Fruit fly (Drosophila melanogaster) Kc167 (cell line): ENCODE data around the gene Ugt302E1.

Experiments
- Myc ChIP-seq: fragments of >200 bp; optimal IDR thresholded peaks from 2 replicates; lab custom pipeline; 2017; ENCODE audit warnings: missing external identifiers
- Sin3A ChIP-seq: fragments of >200 bp; optimal IDR thresholded peaks from 2 replicates; lab custom pipeline; 2018; ENCODE audit warnings: missing external identifiers
- h ChIP-seq: fragments of >200 bp; optimal IDR thresholded peaks from 3 replicates; lab custom pipeline; 2018; ENCODE audit warnings: missing external identifiers
- insv ChIP-seq: fragments of >200 bp; optimal IDR thresholded peaks from 3 replicates; lab custom pipeline; 2018; ENCODE audit warnings: missing external identifiers
- psq ChIP-seq: fragments of >200 bp; optimal IDR thresholded peaks from 2 replicates; lab custom pipeline; 2017; ENCODE audit warnings: missing external identifiers
- ttk ChIP-seq: sonication (Bioruptor generic); optimal IDR thresholded peaks from 2 replicates; lab custom pipeline; 2017; ENCODE audit warnings: missing external identifiers

Ugt302E1 gene

dm6 chr3R:11170146-11170545 is 15.7 kb downstream of the Ugt302E1 start, which contains the start of gene Ugt35B1:
Ugt35B1 (minus strand) TSS chr3R:11170246.
- TF ChIP-seq Sin3A (lab: Kevin White, UChicago) (no peak), Myc (lab: Kevin White, UChicago) (no peak), insv (lab: Kevin White, UChicago) (no peak), h (lab: Kevin White, UChicago) (no peak), psq (lab: Kevin White, UChicago) (no peak), ttk (no peak)

- TF ChIP-seq psq (lab: Kevin White, UChicago) = no peak
- TF ChIP-seq Sin3A (lab: Kevin White, UChicago) = no peak
- no peak for TF ChIP-seq ttk
- no peak for TF ChIP-seq insv (lab: Kevin White, UChicago)
- no peak for TF ChIP-seq Myc (lab: Kevin White, UChicago)
- no peak for TF ChIP-seq h (lab: Kevin White, UChicago)
These were observed 18.2 kb downstream of the Ugt302E1 start, which contains the start of gene Ugt35A1 for dm6 chr3R:11172460-11173168. Ugt35A1 (minus strand) TSS chr3R:11172664.

dm6 chr3R:11173169-11173506 is 18.7 kb downstream of the Ugt302E1 start:
- TF ChIP-seq Myc (lab: Kevin White, UChicago) (no peak), Sin3A (lab: Kevin White, UChicago) (no peak), h (lab: Kevin White, UChicago) (no peak), ttk (no peak), insv (lab: Kevin White, UChicago) (no peak), psq (lab: Kevin White, UChicago) (no peak)

dm6 chr3R:11175308-11175707 is 20.9 kb downstream of the Ugt302E1 start, which contains the start of the genes Ugt304A1 and Ugt303A1:
Ugt304A1 (minus strand) TSS chr3R:11175408.
Ugt303A1 (plus strand) TSS chr3R:11175529.
- TF ChIP-seq ttk (no peak), h (lab: Kevin White, UChicago) (no peak), psq (lab: Kevin White, UChicago) (no peak), Myc (lab: Kevin White, UChicago) (no peak), Sin3A (lab: Kevin White, UChicago) (no peak), insv (lab: Kevin White, UChicago) (no peak)

dm6 chr3R:11175777-11176176 is 21.4 kb downstream of the Ugt302E1 start:
- TF ChIP-seq insv (lab: Kevin White, UChicago) (no peak), Myc (lab: Kevin White, UChicago) (no peak), ttk (no peak), h (lab: Kevin White, UChicago) (no peak)

- no peak for TF ChIP-seq insv (lab: Kevin White, UChicago)
- no peak for TF ChIP-seq ttk
- no peak for TF ChIP-seq psq (lab: Kevin White, UChicago)
- TF ChIP-seq h (lab: Kevin White, UChicago) = no peak
- no peak for TF ChIP-seq Myc (lab: Kevin White, UChicago)
- no peak for TF ChIP-seq Sin3A (lab: Kevin White, UChicago)
These were observed 23.2 kb downstream of the Ugt302E1 start for dm6 chr3R:11177579-11177978.

- TF ChIP-seq insv (lab: Kevin White, UChicago) = no peak
- no peak for TF ChIP-seq h (lab: Kevin White, UChicago)
These were observed 23.9 kb downstream of the Ugt302E1 start for dm6 chr3R:11178300-11178699.

- TF ChIP-seq h (lab: Kevin White, UChicago) = no peak
- TF ChIP-seq insv (lab: Kevin White, UChicago) = no peak
- TF ChIP-seq ttk = no peak
- TF ChIP-seq Sin3A (lab: Kevin White, UChicago) = no peak
- TF ChIP-seq Myc (lab: Kevin White, UChicago) = no peak
- no peak for TF ChIP-seq psq (lab: Kevin White, UChicago)
These were observed 41.4 kb downstream of the Ugt302E1 start, which contains the start of gene CG18577 for dm6 chr3R:11195792-11196191. CG18577 (plus strand) TSS chr3R:11196092.

dm6 chr3R:11196648-11197388 is 42.4 kb downstream of the Ugt302E1 start:
- TF ChIP-seq insv (lab: Kevin White, UChicago) (no peak), h (lab: Kevin White, UChicago) (no peak), ttk (no peak), Myc (lab: Kevin White, UChicago) (no peak), psq (lab: Kevin White, UChicago) (no peak)

dm6 chr3R:11197389-11197716 is 42.9 kb downstream of the Ugt302E1 start, which contains the start of gene cu:
cu (plus strand) TSS chr3R:11197592.
- TF ChIP-seq Sin3A (lab: Kevin White, UChicago) (no peak), Myc (lab: Kevin White, UChicago) (no peak), psq (lab: Kevin White, UChicago) (no peak), ttk (no peak), h (lab: Kevin White, UChicago) (no peak), insv (lab: Kevin White, UChicago) (no peak)

dm6 chr3R:11198062-11198472 is 43.6 kb downstream of the Ugt302E1 start:
- TF ChIP-seq Myc (lab: Kevin White, UChicago) (no peak), ttk (no peak), h (lab: Kevin White, UChicago) (no peak), insv (lab: Kevin White, UChicago) (no peak), Sin3A (lab: Kevin White, UChicago) (no peak), psq (lab: Kevin White, UChicago) (no peak)
